Fruit fly (Drosophila melanogaster) whole organism, prepupa: ENCODE measurements around the gene CG4733.
A peak's percentile ranks its signal among the peaks of the same experiment; 100 is the strongest.

Experiments
- Blimp-1 ChIP-seq: fragments of 200-800 bp; sonication (Bioruptor generic); optimal IDR thresholded peaks from 3 replicates; lab custom pipeline; 2017; ENCODE audit warnings: missing biosample characterization, missing genetic modification characterization, mild to moderate bottlenecking, moderate library complexity, missing genetic modification reagents
- CG11294 ChIP-seq: fragments of 200-800 bp; sonication (Bioruptor generic); IDR thresholded peaks from 2 replicates; pipeline ENCODE4 v1.3.6; 2022; ENCODE audit warnings: missing biosample characterization, missing genetic modification characterization
- CG11902 ChIP-seq: fragments of 200-800 bp; sonication (Bioruptor generic); optimal IDR thresholded peaks from 3 replicates; lab custom pipeline; 2016; ENCODE audit warnings: missing biosample characterization, missing genetic modification characterization
- CG15336 ChIP-seq: fragments of 200-800 bp; sonication (Bioruptor generic); IDR thresholded peaks from 2 replicates; pipeline ENCODE4 v1.3.6; 2022; ENCODE audit warnings: missing biosample characterization, missing genetic modification characterization
- CG1621 ChIP-seq: fragments of 200-800 bp; sonication (Bioruptor generic); optimal IDR thresholded peaks from 3 replicates; lab custom pipeline; 2018; ENCODE audit warnings: missing biosample characterization, mild to moderate bottlenecking, missing genetic modification characterization
- CG16779 ChIP-seq: fragments of 200-800 bp; sonication (Bioruptor generic); optimal IDR thresholded peaks from 3 replicates; lab custom pipeline; 2017; ENCODE audit warnings: missing biosample characterization, mild to moderate bottlenecking, missing genetic modification characterization
- CG31627 ChIP-seq: fragments of 200-800 bp; sonication (Bioruptor generic); optimal IDR thresholded peaks from 3 replicates; lab custom pipeline; 2016; ENCODE audit warnings: missing biosample characterization, missing genetic modification characterization
- CG34406 ChIP-seq: fragments of 200-800 bp; sonication (Bioruptor generic); optimal IDR thresholded peaks from 3 replicates; lab custom pipeline; 2016; ENCODE audit warnings: missing biosample characterization, missing genetic modification characterization
- CG3919 ChIP-seq: fragments of 200-800 bp; sonication (Bioruptor generic); optimal IDR thresholded peaks from 3 replicates; lab custom pipeline; 2016; ENCODE audit warnings: missing biosample characterization, missing genetic modification characterization
- CG6163 ChIP-seq: fragments of 200-800 bp; sonication (Bioruptor generic); IDR thresholded peaks from 3 replicates; pipeline ENCODE4 v1.3.6; 2022; ENCODE audit warnings: missing biosample characterization, missing genetic modification characterization
- CG6276 ChIP-seq: fragments of 200-800 bp; sonication (Bioruptor generic); optimal IDR thresholded peaks from 2 replicates; lab custom pipeline; 2017; ENCODE audit warnings: missing biosample characterization, mild to moderate bottlenecking, missing genetic modification characterization
- CG6792 ChIP-seq: fragments of 200-800 bp; sonication (Bioruptor generic); optimal IDR thresholded peaks from 3 replicates; lab custom pipeline; 2016; ENCODE audit warnings: missing biosample characterization, missing genetic modification characterization
- CG6854 ChIP-seq: fragments of 200-800 bp; sonication (Bioruptor generic); optimal IDR thresholded peaks from 2 replicates; lab custom pipeline; 2017; ENCODE audit warnings: missing biosample characterization, mild to moderate bottlenecking, missing genetic modification characterization
- CG8319 ChIP-seq: fragments of 200-800 bp; sonication (Bioruptor generic); optimal IDR thresholded peaks from 3 replicates; lab custom pipeline; 2016; ENCODE audit warnings: missing biosample characterization, missing genetic modification characterization
- CG8632 ChIP-seq: fragments of 200-800 bp; sonication (Bioruptor generic); optimal IDR thresholded peaks from 3 replicates; lab custom pipeline; 2016; ENCODE audit warnings: missing biosample characterization, missing genetic modification characterization
- CG9139 ChIP-seq: fragments of 200-800 bp; sonication (Bioruptor generic); optimal IDR thresholded peaks from 3 replicates; lab custom pipeline; 2017; ENCODE audit warnings: missing biosample characterization, mild to moderate bottlenecking, missing genetic modification characterization
- Eip78C ChIP-seq: fragments of 200-800 bp; sonication (Bioruptor generic); peaks from one replicate; lab custom pipeline; 2016; ENCODE audit warnings: missing biosample characterization, missing genetic modification characterization
- Eip93F ChIP-seq: fragments of 200-800 bp; sonication (Bioruptor generic); optimal IDR thresholded peaks from 2 replicates; lab custom pipeline; 2016; ENCODE audit warnings: missing biosample characterization, mild to moderate bottlenecking, missing genetic modification characterization
- Ets96B ChIP-seq: fragments of 200-800 bp; optimal IDR thresholded peaks from 2 replicates; lab custom pipeline; 2019; ENCODE audit warnings: missing biosample characterization, mild to moderate bottlenecking, missing genetic modification characterization, moderate library complexity
- Gug ChIP-seq: fragments of 200-800 bp; sonication (Bioruptor generic); IDR thresholded peaks from 2 replicates; pipeline ENCODE4 v1.3.6; 2022; ENCODE audit warnings: missing biosample characterization, missing genetic modification characterization
- Hr38 ChIP-seq: sonication (Bioruptor generic); optimal IDR thresholded peaks from 2 replicates; lab custom pipeline; 2016; ENCODE audit warnings: missing biosample characterization, missing genetic modification characterization
- Hr39 ChIP-seq: fragments of 200-800 bp; sonication (Bioruptor generic); optimal IDR thresholded peaks from 2 replicates; lab custom pipeline; 2016; ENCODE audit warnings: missing biosample characterization, missing genetic modification characterization
- Hr4 ChIP-seq: fragments of 200-800 bp; sonication (Bioruptor generic); optimal IDR thresholded peaks from 3 replicates; lab custom pipeline; 2016; ENCODE audit warnings: missing biosample characterization, missing genetic modification characterization
- Lpt ChIP-seq: fragments of 200-800 bp; sonication (Bioruptor generic); optimal IDR thresholded peaks from 3 replicates; lab custom pipeline; 2016; ENCODE audit warnings: missing biosample characterization, missing genetic modification characterization
- Met ChIP-seq: fragments of 200-800 bp; sonication (Bioruptor generic); optimal IDR thresholded peaks from 3 replicates; lab custom pipeline; 2016; ENCODE audit warnings: missing biosample characterization, missing genetic modification characterization
- Sox102F ChIP-seq: fragments of 200-800 bp; sonication (Bioruptor generic); optimal IDR thresholded peaks from 2 replicates; lab custom pipeline; 2016; ENCODE audit warnings: missing biosample characterization, mild to moderate bottlenecking, missing genetic modification characterization
- dac ChIP-seq: fragments of 200-800 bp; sonication (Bioruptor generic); optimal IDR thresholded peaks from 2 replicates; lab custom pipeline; 2017; ENCODE audit warnings: missing biosample characterization, mild to moderate bottlenecking, missing genetic modification characterization
- eg ChIP-seq: fragments of 200-800 bp; sonication (Bioruptor generic); IDR thresholded peaks from 3 replicates; pipeline ENCODE4 v1.3.6; 2022; ENCODE audit warnings: missing biosample characterization, missing genetic modification characterization
- esn ChIP-seq: fragments of 200-800 bp; sonication (Bioruptor generic); optimal IDR thresholded peaks from 2 replicates; lab custom pipeline; 2016; ENCODE audit warnings: missing biosample characterization, mild to moderate bottlenecking, missing genetic modification characterization, moderate library complexity
- fd59A ChIP-seq: fragments of 200-800 bp; sonication (Bioruptor generic); optimal IDR thresholded peaks from 2 replicates; lab custom pipeline; 2017; ENCODE audit warnings: missing biosample characterization, mild to moderate bottlenecking, missing genetic modification characterization, missing genetic modification reagents
- fkh ChIP-seq: fragments of 200-800 bp; sonication (Bioruptor generic); optimal IDR thresholded peaks from 3 replicates; lab custom pipeline; 2017; ENCODE audit warnings: missing biosample characterization, mild to moderate bottlenecking, missing genetic modification characterization, moderate library complexity
- lz ChIP-seq: fragments of 200-800 bp; sonication (Bioruptor generic); optimal IDR thresholded peaks from 3 replicates; lab custom pipeline; 2016; ENCODE audit warnings: missing biosample characterization, missing genetic modification characterization
- salr ChIP-seq, 2 experiments: fragments of 200-800 bp; sonication (Bioruptor generic); optimal IDR thresholded peaks; 3 replicates each; lab custom pipeline; 2016 to 2018; ENCODE audit warnings: missing biosample characterization in 2 of 2, missing genetic modification characterization in 2 of 2, mild to moderate bottlenecking in 1 of 2
- spab ChIP-seq: fragments of 200-800 bp; sonication (Bioruptor generic); optimal IDR thresholded peaks from 2 replicates; lab custom pipeline; 2017; ENCODE audit warnings: missing biosample characterization, mild to moderate bottlenecking, missing genetic modification characterization, missing genetic modification reagents
- svp ChIP-seq: fragments of 200-800 bp; sonication (Bioruptor generic); peaks from one replicate; lab custom pipeline; 2016; ENCODE audit warnings: missing biosample characterization, missing genetic modification characterization
- topi ChIP-seq: fragments of 200-800 bp; sonication (Bioruptor generic); optimal IDR thresholded peaks from 3 replicates; lab custom pipeline; 2016; ENCODE audit warnings: missing biosample characterization, missing genetic modification characterization
- vri ChIP-seq: fragments of 200-800 bp; sonication (Bioruptor generic); optimal IDR thresholded peaks from 3 replicates; lab custom pipeline; 2016; ENCODE audit warnings: missing biosample characterization, mild to moderate bottlenecking, missing genetic modification characterization

The CG4733 gene

DNA sequence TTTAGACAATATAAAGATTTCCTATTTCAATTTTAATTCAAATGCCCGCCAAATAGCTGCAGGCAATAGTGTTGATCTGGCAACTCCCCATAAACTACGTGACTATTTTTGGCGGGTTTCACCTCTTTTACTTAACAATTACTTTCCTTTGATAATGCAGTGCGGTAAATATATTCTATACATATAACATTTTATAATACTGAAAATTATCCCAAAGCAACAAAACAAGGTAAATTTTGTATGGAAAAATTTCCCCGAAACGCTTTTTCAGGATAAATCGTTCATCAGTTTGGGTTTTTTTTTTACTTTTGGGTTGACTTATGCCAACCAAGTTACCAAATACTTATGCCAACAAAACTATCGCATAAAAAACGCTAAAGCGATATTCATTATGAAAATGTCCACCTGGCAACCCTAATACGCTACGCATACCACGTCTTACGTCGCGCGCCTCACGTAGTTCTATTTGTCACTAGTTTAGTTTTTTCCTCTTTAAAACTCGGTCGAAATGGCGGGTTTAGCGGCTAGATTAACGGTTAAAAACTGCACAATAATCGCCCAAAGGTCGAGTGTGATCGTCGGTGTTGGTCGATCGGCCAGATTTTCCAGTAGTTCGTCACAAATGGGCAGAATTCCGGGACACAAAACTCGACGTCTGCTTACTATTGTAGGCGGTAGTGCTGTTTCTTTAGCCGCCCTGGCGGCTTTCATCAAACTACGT is 43.5 kb upstream of the CG4733 start, which contains the start of gene MICU3 (continued):
- no peak for TF ChIP-seq CG6854 (GFP tag; lab: Kevin White, UChicago)
- TF ChIP-seq Hr39 (GFP tag; lab: Kevin White, UChicago), result no peak
- TF ChIP-seq Hr4, result no peak
- peak; percentile 50 for TF ChIP-seq CG15336 (GFP tag; lab: Robert Waterston, UW)
- TF ChIP-seq dac (GFP tag; lab: Kevin White, UChicago), result peak; percentile 26
- no peak for TF ChIP-seq CG3919 (GFP tag; lab: Kevin White, UChicago)
- peak; percentile 3 for TF ChIP-seq vri (GFP tag; lab: Kevin White, UChicago)
- TF ChIP-seq CG11902 (GFP tag; lab: Kevin White, UChicago), result peak; percentile 11
- peak; percentile 52 for TF ChIP-seq esn (GFP tag; lab: Kevin White, UChicago)
- TF ChIP-seq eg (GFP tag; lab: Robert Waterston, UW), result no peak; the same call in 2 of the 3 replicates
- no peak for TF ChIP-seq Hr38 (GFP tag; lab: Kevin White, UChicago)
- peak; percentile 7 for TF ChIP-seq fd59A (GFP tag; lab: Kevin White, UChicago)
- TF ChIP-seq Gug (GFP tag; lab: Robert Waterston, UW), result peak; percentile 42
- TF ChIP-seq spab, result no peak
- TF ChIP-seq CG6163, result peak; percentile 64; the same call in 1 of the 3 replicates
- peak; percentile 22 for TF ChIP-seq CG8632 (GFP tag; lab: Kevin White, UChicago)
- no peak for TF ChIP-seq Met (GFP tag; lab: Kevin White, UChicago)
- peak; percentile 45 for TF ChIP-seq CG6792
- TF ChIP-seq CG11294, result peak; percentile 17; the same call in 1 of the 2 replicates
- TF ChIP-seq CG6276 (GFP tag; lab: Kevin White, UChicago), result no peak
- no peak for TF ChIP-seq CG1621 (tag; lab: Kevin White, UChicago)

DNA sequence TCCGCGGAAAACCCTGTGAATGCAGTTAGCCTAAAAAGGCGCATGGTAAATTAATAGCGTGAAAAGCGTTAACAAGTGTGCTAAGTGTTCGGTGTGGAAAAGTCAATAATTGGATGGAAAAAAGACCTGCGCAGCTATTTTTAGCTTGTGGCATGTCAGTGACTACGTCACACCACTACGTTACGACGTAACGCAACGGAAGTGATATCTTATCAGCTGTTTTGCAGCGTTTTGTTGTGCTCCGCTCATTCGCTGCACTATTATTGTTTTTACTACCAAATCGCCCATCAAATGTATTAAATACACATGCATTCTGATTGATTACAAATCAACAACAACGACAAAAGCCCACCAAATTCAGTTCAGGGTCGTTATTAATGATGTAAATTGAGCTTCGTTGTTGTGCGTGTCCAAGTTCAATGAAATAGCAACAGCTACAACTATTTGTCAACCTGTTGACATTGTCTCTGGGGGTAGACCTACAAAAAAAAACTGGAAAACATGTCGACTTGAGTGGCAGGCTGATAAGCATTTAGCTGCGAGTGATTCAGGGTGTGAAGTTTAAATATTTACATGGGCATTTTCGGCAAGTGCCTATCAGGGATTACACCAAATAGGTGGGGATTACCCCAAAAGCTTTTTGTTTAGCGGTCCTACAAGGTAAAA is 42.8 kb upstream of the CG4733 start:
- TF ChIP-seq eg (GFP tag; lab: Robert Waterston, UW) (no peak), fkh (GFP tag; lab: Kevin White, UChicago) (peak; percentile 94)

DNA sequence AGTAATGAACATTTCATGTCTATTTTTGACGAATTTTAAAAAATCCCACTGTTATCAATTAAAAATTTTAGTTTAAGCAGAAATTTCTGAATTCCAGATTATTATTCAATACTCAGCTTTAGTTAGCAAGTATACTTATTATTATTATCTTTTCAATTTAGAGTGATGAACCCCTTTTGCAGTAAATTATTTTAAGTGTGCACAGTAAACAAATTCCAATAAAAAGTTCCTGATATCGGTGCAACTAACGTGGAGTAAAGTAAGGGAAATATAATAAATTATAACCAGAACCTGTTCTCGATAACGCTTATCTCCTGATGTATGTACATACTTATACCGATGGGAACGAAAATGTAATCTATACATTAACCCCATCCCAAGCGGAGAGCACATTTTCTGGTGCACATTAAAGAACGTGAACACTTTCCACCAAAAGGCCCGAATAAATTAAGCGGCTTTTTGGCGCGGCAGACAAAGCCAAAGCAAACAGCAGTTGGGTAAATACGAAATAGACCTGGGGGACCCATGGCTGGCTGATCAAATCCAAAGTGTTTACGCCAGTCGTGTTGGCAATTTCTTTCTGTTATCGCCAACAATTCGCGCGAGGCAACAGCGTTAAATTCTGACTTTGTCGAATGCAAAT is 32.4 kb upstream of the CG4733 start:
- TF ChIP-seq Met (GFP tag; lab: Kevin White, UChicago), result peak; percentile 25
- peak; percentile 81 for TF ChIP-seq vri (GFP tag; lab: Kevin White, UChicago)
- TF ChIP-seq svp (GFP tag; lab: Kevin White, UChicago), result peak; percentile 73
- TF ChIP-seq Sox102F (GFP tag; lab: Kevin White, UChicago), result no peak
- TF ChIP-seq CG6854 (GFP tag; lab: Kevin White, UChicago), result peak; percentile 17
- TF ChIP-seq Eip93F (GFP tag; lab: Kevin White, UChicago), result peak; percentile 59
- TF ChIP-seq esn (GFP tag; lab: Kevin White, UChicago), result peak; percentile 42
- no peak for TF ChIP-seq Gug (GFP tag; lab: Robert Waterston, UW)
- peak; percentile 18 for TF ChIP-seq topi (GFP tag; lab: Kevin White, UChicago)
- peak; percentile 85 for TF ChIP-seq fkh (GFP tag; lab: Kevin White, UChicago)
- TF ChIP-seq Blimp-1 (GFP tag; lab: Kevin White, UChicago), result peak; percentile 4
- TF ChIP-seq, all 60 proteins: peak for 9

DNA sequence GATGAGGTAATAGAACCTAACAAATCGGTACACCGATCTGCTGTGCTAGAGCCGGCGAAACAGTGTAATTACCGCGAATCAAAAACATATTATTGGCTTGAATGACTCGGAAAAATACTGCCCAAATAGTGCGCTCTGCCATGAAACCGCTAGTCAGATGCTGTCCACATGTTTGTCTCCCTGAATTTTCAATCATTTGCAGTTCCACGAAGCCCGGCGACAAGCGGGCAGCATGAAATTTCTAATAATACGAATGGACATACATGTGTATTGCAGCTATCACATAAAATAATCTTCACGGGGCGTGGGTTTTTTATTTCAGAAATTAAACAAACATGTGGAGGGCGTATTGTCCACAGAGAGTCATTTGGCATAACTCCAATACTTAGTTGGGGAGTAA is 31.5 kb upstream of the CG4733 start:
- TF ChIP-seq Sox102F (GFP tag; lab: Kevin White, UChicago), result no peak

DNA sequence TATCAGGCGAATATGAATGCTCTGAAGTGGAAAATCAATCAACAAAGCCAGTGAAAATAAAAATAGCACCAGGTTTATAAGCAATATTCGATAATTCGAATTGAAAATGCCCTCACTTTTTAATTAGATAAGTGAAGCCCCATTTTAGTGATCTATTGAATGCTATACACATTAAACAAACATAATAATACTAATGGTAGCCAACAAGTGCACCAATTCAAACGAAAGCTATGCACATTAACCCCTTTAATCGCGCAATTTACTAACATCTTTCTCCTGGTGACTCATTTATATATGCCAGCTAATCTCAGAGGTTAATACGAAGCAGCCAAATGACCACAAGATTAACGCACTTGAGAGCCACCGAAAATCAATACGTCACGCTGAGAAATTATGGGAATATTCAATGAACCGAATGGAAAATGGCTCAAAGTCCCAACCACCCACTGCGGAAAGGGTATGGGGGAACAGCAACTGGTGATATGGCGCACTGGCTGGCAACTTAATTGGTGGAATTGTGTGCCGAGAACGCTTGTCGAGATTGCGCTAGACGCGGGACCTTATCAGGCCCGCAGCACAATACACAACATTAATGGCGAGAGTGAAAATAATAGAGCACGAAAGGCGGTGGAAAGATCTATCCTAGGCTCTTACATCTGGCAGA is 31.0 kb upstream of the CG4733 start:
- TF ChIP-seq CG1621 (tag; lab: Kevin White, UChicago), result no peak
- TF ChIP-seq lz (GFP tag; lab: Kevin White, UChicago), result peak; percentile 8
- peak; percentile 90 for TF ChIP-seq svp (GFP tag; lab: Kevin White, UChicago)
- TF ChIP-seq salr (GFP tag; optimal IDR thresholded peaks at IDR 0.05; lab: Kevin White, UChicago), result no peak
- TF ChIP-seq CG8319 (GFP tag; lab: Kevin White, UChicago), result no peak
- peak; percentile 4 for TF ChIP-seq CG6854 (GFP tag; lab: Kevin White, UChicago)
- TF ChIP-seq CG16779 (tag; lab: Kevin White, UChicago), result peak; percentile 35
- no peak for TF ChIP-seq Ets96B (tag; lab: Kevin White, UChicago)
- TF ChIP-seq Met (GFP tag; lab: Kevin White, UChicago), result peak; percentile 39
- TF ChIP-seq Sox102F (GFP tag; lab: Kevin White, UChicago), result no peak
- TF ChIP-seq Blimp-1 (GFP tag; lab: Kevin White, UChicago), result no peak
- no peak for TF ChIP-seq Lpt (GFP tag; lab: Kevin White, UChicago)
- peak; percentile 6 for TF ChIP-seq CG31627 (GFP tag; lab: Kevin White, UChicago)
- TF ChIP-seq CG9139 (GFP tag; lab: Kevin White, UChicago), result peak; percentile 43
- TF ChIP-seq Hr39 (GFP tag; lab: Kevin White, UChicago), result no peak
- no peak for TF ChIP-seq CG34406 (GFP tag; lab: Kevin White, UChicago)
- TF ChIP-seq esn (GFP tag; lab: Kevin White, UChicago), result peak; percentile 44
- peak; percentile 76 for TF ChIP-seq Eip78C
